Fruit fly (Drosophila melanogaster): Measurements from ENCODE around the gene Adgf-A.

DNA sequence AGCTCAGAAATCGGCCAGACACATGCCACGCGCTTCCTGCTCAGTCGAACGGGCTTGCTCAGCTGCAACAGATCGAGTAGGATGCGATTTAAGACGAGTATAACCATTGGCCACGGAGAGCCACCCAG lies 6.0 kb downstream of the Adgf-A start, which contains the start of gene CG32182:
- no peak for TF ChIP-seq CG8478 (optimal IDR thresholded peaks at IDR 0.05)
- no peak for TF ChIP-seq CTCF (optimal IDR thresholded peaks at IDR 0.05)
